Fruit fly (Drosophila melanogaster) whole organism: ENCODE data around the gene Irk2.

Source experiments
- CG8478 ChIP-seq: fragments of >200 bp; optimal IDR thresholded peaks from 2 replicates; lab custom pipeline; 2018; ENCODE audit warnings: inconsistent platforms
- Dll ChIP-seq: fragments of >200 bp; optimal IDR thresholded peaks from 2 replicates; lab custom pipeline; 2017
- EcR ChIP-seq, 2 experiments: fragments of >200 bp; optimal IDR thresholded peaks; 2 replicates each; lab custom pipeline; 2017; ENCODE audit warnings: missing biosample characterization in 2 of 2, missing genetic modification characterization in 2 of 2, missing genetic modification reagents in 2 of 2
- pan ChIP-seq: fragments of >200 bp; optimal IDR thresholded peaks from 2 replicates; lab custom pipeline; 2017
- psq ChIP-seq: fragments of >200 bp; optimal IDR thresholded peaks from 2 replicates; lab custom pipeline; 2017
- usp ChIP-seq: fragments of >200 bp; optimal IDR thresholded peaks from 2 replicates; lab custom pipeline; 2017; ENCODE audit warnings: missing biosample characterization, missing genetic modification characterization, mixed read lengths

Gene Irk2

DNA sequence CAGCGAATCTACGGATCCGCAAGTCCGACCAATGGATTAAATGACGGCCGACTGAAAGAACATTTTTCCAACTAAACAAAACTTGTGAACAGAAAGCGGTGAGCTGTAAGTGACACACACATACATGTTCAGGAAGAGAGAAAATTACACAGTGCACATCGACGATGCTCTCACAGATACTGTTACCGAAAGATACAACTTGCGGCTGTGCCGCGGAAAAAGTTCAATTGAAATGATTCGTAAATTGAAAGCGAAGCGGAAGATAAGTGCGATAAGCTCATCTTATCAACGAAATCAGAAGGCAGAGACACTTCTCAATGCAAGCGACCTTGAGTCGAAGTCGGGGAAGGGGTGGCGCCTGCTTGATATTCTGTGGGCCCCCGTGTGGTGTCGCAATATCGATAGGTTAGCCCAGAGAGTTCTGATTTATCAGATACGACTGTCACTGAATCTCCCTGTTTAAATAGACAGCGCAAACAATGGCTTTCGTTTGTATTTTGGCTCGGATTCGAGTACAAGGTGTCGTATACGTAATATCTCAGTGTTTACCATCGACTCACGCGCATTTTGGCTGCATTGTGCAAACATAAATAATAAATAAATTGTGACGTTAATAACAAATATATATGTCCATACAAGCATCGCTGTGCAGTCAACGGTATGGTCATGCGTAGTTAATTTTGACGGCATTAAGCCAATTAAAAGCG, at the start of gene Irk2:
TSS of gene Irk2 (minus strand) at position 51 of the 707 bp plus-strand sequence.
- no peak for TF ChIP-seq EcR (GFP tag; optimal IDR thresholded peaks at IDR 0.05; lab: Kevin White, UChicago)
- TF ChIP-seq psq (lab: Kevin White, UChicago) = no peak
- no peak for TF ChIP-seq CG8478 (lab: Kevin White, UChicago)
- no peak for TF ChIP-seq usp (GFP tag; lab: Kevin White, UChicago)
- TF ChIP-seq pan (lab: Kevin White, UChicago) = no peak
- TF ChIP-seq Dll (lab: Kevin White, UChicago) = no peak

DNA sequence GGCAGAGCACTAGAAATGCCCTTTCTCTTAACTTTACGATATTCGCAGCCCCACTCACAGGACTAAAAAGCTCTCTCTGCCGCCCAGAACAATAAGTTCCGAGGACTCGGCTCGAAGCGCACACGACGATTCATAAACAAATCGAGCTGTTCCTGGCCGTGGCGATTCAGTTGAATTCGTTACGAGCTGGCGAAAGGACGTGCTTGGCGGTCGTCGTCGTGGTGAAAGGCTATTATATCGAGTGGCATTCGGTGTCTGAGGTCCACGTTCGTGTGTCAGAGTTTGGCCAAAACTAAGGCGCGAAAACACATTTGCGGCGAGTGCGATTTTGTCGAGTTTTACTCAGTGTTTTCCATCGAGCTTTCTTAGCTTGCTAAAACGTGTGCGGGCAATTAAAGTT, 38.0 kb upstream of the Irk2 start, which contains the start of gene beat-IV:
TSS of gene beat-IV (plus strand) at position 169 of the 400 bp plus-strand sequence.
- TF ChIP-seq pan (lab: Kevin White, UChicago) (no peak), Dll (lab: Kevin White, UChicago) (no peak), EcR (GFP tag; optimal IDR thresholded peaks at IDR 0.05; lab: Kevin White, UChicago) (no peak), usp (GFP tag; lab: Kevin White, UChicago) (no peak), psq (lab: Kevin White, UChicago) (no peak), CG8478 (lab: Kevin White, UChicago) (no peak)

DNA sequence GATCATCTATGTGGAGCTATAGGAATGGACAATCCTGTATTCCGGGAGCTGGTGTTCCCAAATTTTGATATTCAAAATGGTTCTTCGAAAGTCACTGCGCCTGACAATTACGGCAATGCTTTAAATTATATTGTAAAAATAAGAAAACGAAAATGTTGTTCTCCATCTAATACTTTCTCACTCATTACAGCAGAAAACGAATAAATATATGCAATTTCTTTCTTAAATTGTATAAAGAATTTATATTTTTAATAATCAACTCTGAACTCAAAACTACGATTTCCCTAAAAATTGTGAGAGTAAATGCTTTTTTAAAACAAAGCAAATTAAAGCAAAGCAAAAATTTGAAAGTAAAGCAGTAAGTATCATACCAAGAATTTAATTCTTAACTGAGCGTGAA, 37.6 kb upstream of the Irk2 start, which contains the start of gene CG10164:
TSS of gene CG10164 (minus strand) at position 101 of the 400 bp plus-strand sequence.
- TF ChIP-seq EcR (GFP tag; optimal IDR thresholded peaks at IDR 0.05; lab: Kevin White, UChicago) = no peak
- no peak for TF ChIP-seq Dll (lab: Kevin White, UChicago)
- no peak for TF ChIP-seq usp (GFP tag; lab: Kevin White, UChicago)
- no peak for TF ChIP-seq psq (lab: Kevin White, UChicago)
- TF ChIP-seq CG8478 (lab: Kevin White, UChicago) = no peak
- TF ChIP-seq pan (lab: Kevin White, UChicago) = no peak

DNA sequence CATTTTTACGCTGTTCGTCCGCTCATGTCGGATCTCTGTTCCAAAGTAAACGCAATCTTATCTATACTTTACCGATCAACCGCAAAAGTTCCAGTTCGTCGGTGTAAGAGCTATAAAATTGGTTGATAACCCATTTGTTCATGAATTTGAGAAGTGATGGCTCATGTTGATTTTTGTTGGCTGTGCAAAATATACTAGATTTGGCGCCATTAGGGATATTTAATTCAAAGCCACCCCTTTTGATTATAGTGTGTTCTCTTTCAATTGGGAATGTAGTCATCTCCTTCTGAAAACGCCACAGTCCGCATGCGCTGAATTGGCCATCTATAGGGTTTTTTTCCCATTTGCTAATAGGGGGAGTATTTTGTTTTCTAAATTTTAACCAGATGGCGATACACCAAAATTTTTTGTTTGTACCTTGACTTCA, 19.5 kb upstream of the Irk2 start, which contains the start of gene Ugt303B2:
TSS of gene Ugt303B2 (minus strand) at position 190 of the 427 bp plus-strand sequence.
- TF ChIP-seq usp (GFP tag; lab: Kevin White, UChicago) = no peak
- TF ChIP-seq Dll (lab: Kevin White, UChicago) = no peak
- no peak for TF ChIP-seq psq (lab: Kevin White, UChicago)

DNA sequence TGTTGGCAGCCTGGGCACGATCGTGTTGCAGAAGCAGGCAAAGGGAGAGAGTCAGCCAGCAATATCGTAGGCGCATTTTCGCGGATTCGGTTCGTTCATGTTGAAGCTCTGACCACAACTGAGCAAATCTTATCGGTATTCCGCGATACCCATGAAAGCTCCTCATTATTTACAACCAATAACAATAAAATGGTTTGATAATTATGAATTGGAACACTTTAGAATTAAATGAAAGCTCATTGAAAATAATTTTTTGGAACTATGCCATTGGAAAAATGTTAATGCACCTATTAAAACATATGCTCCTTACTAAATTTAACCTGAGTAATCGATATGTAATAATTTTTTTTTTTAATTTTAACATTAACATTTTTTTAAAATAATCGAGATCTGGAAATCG, 17.4 kb upstream of the Irk2 start, which contains the start of gene Ugt303B1:
TSS of gene Ugt303B1 (minus strand) at position 101 of the 400 bp plus-strand sequence.
- TF ChIP-seq usp (GFP tag; lab: Kevin White, UChicago) (no peak), CG8478 (lab: Kevin White, UChicago) (no peak), Dll (lab: Kevin White, UChicago) (no peak), pan (lab: Kevin White, UChicago) (no peak), EcR (GFP tag; optimal IDR thresholded peaks at IDR 0.05; lab: Kevin White, UChicago) (no peak), psq (lab: Kevin White, UChicago) (no peak)

DNA sequence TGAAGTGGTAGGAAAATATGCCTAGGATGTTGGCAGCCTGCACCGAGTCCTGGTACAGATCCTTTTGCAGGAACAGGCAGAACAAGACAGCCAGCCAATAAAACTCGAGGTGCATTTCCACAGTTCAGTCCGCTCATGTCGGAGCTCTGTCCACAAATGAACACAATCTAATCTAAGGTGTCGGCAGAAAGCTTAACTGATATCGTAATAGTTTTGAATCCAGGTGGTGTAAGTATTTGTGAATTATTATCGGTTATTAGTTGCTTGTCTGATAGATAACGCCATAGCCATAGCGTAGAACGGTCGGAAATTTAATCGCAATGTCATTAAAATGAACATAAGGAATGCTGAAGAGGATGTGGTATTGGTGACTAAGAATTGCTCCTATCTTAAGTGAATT, 15.4 kb upstream of the Irk2 start, which contains the start of gene Ugt303B3:
TSS of gene Ugt303B3 (minus strand) at position 159 of the 400 bp plus-strand sequence.
- TF ChIP-seq usp (GFP tag; lab: Kevin White, UChicago) (no peak), Dll (lab: Kevin White, UChicago) (no peak), EcR (GFP tag; optimal IDR thresholded peaks at IDR 0.05; lab: Kevin White, UChicago) (no peak), psq (lab: Kevin White, UChicago) (no peak), pan (lab: Kevin White, UChicago) (no peak), CG8478 (lab: Kevin White, UChicago) (no peak)

DNA sequence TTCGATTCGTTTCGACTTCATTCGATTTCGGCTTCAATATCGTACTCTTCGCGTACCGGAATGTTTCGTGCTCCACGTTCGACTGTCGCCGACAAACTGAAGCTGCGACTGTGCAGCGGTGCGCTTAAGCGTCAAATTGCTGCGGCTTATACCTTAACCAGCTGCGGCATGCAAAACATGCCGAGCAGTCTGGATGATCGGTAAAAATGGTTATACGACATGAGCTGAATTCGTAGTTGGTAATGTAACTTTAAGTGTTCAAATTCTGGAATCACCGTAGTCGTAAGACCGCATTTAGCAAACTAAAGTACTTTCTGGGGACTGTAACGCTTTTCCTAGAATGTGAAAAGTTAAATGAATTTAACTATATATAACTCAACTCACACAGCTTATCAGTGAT, 11.6 kb upstream of the Irk2 start, which contains the start of gene CG10175:
TSS of gene CG10175 (minus strand) at position 101 of the 400 bp plus-strand sequence.
- TF ChIP-seq psq (lab: Kevin White, UChicago) (no peak), Dll (lab: Kevin White, UChicago) (no peak), EcR (GFP tag; optimal IDR thresholded peaks at IDR 0.05; lab: Kevin White, UChicago) (no peak), CG8478 (lab: Kevin White, UChicago) (no peak), pan (lab: Kevin White, UChicago) (no peak), usp (GFP tag; lab: Kevin White, UChicago) (no peak)

DNA sequence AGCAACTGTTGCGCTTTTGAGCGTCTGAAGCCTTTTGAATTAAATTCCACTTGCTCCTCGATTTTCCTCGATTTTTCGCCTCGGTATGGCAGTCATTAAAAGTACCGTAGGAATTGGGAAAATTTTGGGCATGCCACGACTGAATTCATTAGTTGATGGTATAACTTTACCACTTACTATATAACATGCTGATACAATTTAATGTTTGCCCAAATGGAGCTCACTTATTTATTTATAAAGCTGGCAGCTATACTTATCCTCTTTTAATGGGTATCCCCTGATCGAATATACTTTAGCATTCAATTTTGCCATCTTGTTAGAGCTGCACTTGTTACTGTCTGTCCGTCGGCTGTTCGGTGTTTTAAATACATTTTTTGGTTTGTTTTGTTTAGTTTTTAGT, 8.2 kb upstream of the Irk2 start:
- no peak for TF ChIP-seq CG8478 (lab: Kevin White, UChicago)
- no peak for TF ChIP-seq pan (lab: Kevin White, UChicago)
- TF ChIP-seq psq (lab: Kevin White, UChicago) = no peak
- no peak for TF ChIP-seq EcR (GFP tag; optimal IDR thresholded peaks at IDR 0.05; lab: Kevin White, UChicago)

DNA sequence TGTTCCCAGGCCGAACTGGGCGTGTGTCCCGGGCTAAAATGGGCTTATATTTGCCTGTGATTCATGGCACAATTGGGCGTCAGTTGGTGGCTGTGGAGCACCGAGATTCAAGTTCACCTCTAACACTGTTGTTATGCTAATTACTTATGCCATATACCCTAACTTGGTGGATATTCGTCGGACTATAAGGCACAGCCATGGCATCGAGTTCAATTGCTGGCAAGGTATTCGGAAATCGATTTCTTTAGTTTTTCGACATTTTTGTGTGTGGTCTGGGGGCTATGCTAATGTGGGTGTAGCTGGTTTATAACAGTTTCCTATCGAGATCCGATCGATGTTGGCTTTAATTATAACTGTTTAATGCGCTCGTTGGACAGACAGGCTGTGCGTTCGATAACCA, 6.8 kb upstream of the Irk2 start:
- TF ChIP-seq EcR (GFP tag; optimal IDR thresholded peaks at IDR 0.05; lab: Kevin White, UChicago) (no peak), psq (lab: Kevin White, UChicago) (no peak), Dll (lab: Kevin White, UChicago) (no peak), CG8478 (lab: Kevin White, UChicago) (no peak), usp (GFP tag; lab: Kevin White, UChicago) (no peak), pan (lab: Kevin White, UChicago) (no peak)

DNA sequence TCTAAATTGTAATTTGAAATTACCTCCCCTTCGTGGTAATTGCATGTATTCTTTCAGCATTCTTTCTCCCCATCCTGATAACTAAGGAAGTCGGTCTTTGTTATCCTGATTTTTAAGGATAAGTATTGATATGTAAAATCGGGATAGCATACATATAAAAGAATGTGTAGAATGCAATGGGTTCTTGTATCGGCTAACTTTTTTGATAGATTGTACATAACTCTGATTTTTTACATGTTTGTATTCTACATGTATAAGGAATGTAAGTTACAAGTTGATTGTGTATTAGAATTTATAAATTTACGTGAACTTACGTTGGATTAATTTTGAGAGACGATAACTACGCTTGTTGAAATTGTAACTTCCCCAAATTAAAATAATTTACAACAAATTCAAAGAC, 3.1 kb upstream of the Irk2 start:
- TF ChIP-seq CG8478 (lab: Kevin White, UChicago) = no peak
- no peak for TF ChIP-seq pan (lab: Kevin White, UChicago)
- no peak for TF ChIP-seq EcR (GFP tag; optimal IDR thresholded peaks at IDR 0.05; lab: Kevin White, UChicago)
- no peak for TF ChIP-seq Dll (lab: Kevin White, UChicago)
- TF ChIP-seq usp (GFP tag; lab: Kevin White, UChicago) = no peak
- no peak for TF ChIP-seq psq (lab: Kevin White, UChicago)

DNA sequence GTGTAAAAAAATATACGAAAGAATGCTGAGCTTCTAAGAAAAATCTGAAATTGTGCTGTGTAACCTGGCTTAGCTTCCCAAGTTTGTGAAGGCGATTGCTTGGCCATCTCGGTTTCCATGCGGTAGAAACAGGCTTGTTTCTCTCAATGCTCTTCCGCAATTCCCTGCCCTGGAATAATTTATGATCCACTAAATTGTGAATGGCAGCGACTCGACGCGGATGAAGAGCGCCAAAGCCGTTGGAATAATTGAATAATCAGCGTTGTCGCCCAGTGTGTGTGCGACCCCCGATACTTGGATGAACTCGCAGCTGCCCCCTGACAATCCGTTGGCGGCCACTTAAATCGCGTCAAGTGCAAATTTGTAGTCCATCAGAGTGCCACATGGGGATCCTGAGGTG, 2.2 kb upstream of the Irk2 start, which contains the start of gene CG10177:
TSS of gene CG10177 (minus strand) at position 101 of the 400 bp plus-strand sequence.
- TF ChIP-seq usp (GFP tag; lab: Kevin White, UChicago) = no peak
- no peak for TF ChIP-seq CG8478 (lab: Kevin White, UChicago)
- no peak for TF ChIP-seq EcR (GFP tag; optimal IDR thresholded peaks at IDR 0.05; lab: Kevin White, UChicago)
- TF ChIP-seq Dll (lab: Kevin White, UChicago) = no peak
- no peak for TF ChIP-seq pan (lab: Kevin White, UChicago)
- no peak for TF ChIP-seq psq (lab: Kevin White, UChicago)
